Worm (Caenorhabditis elegans) whole organism, young adult: Measurements from ENCODE around the gene K02A6.1.

Experiments
- F33H1.4 ChIP-seq: fragments of 200-800 bp; sonication (Bioruptor generic); IDR thresholded peaks from 2 replicates; pipeline ENCODE4 v1.3.6; 2022; ENCODE audit warnings: missing genetic modification reagents, missing genetic modification characterization, missing compliant biosample characterization
- Y53F4B.3 ChIP-seq: fragments of 200-800 bp; sonication (Bioruptor generic); IDR thresholded peaks from 2 replicates; pipeline ENCODE4 v1.3.6; 2022; ENCODE audit warnings: missing genetic modification reagents, missing genetic modification characterization, missing compliant biosample characterization
- dpl-1 ChIP-seq: fragments of 150-350 bp; optimal IDR thresholded peaks from 2 replicates; lab custom pipeline; 2014; ENCODE audit warnings: missing biosample characterization, missing genetic modification reagents, missing genetic modification characterization
- sptf-2 ChIP-seq: fragments of 200-800 bp; sonication (Bioruptor generic); optimal IDR thresholded peaks from 2 replicates; lab custom pipeline; 2018; ENCODE audit warnings: mild to moderate bottlenecking, missing genetic modification characterization, missing compliant biosample characterization
- unc-130 ChIP-seq: sonication (generic microtip); optimal IDR thresholded peaks from 2 replicates; lab custom pipeline; 2016; ENCODE audit warnings: missing genetic modification reagents, missing genetic modification characterization, missing compliant biosample characterization

DNA sequence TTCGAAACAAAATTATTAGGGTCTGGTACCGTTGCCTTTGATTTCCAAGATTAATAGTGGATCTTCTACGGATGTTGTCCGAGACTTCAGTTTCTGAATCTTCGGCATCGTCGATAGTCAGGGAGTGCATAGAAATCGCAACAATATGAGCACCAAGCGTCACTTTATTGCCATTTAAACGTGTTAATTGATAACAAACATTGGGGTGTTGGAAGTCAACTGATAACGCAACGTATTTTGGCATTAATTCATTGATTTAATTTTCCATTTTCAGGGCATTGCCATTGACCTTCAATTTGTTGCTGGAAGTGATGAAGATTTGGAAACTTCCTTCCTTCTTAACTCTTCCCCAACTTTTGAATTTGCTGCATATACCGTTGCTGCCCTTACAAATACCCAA, 26.6 kb downstream of the K02A6.1 start, which contains the start of gene kqt-2:
- TF ChIP-seq F33H1.4 (GFP tag; lab: Robert Waterston, UW) (no peak), sptf-2 (GFP tag; lab: Kevin White, UChicago) (no peak), unc-130 (GFP tag; lab: Kevin White, UChicago) (no peak), Y53F4B.3 (GFP tag; lab: Robert Waterston, UW) (no peak), dpl-1 (GFP tag; lab: Kevin White, UChicago) (no peak)
